Worm (Caenorhabditis elegans) whole organism, midembryonic: ENCODE measurements around the gene R01B10.2.

Experiments used
- T22C8.4 ChIP-seq: fragments of 200-800 bp; sonication (Bioruptor generic); IDR thresholded peaks from 2 replicates; pipeline ENCODE4 v1.3.6; 2022; ENCODE audit warnings: missing genetic modification characterization, missing compliant biosample characterization
- cog-1 ChIP-seq: sonication (generic microtip); optimal IDR thresholded peaks from 2 replicates; lab custom pipeline; 2016; ENCODE audit warnings: missing genetic modification characterization, missing compliant biosample characterization
- klf-2 ChIP-seq: fragments of 200-800 bp; sonication (Bioruptor generic); conservative IDR thresholded peaks from 2 replicates; pipeline ENCODE4 v1.3.6; 2022; ENCODE audit warnings: missing genetic modification reagents, missing genetic modification characterization, missing compliant biosample characterization
- med-1 ChIP-seq: sonication (generic microtip); optimal IDR thresholded peaks from 2 replicates; lab custom pipeline; 2017; ENCODE audit warnings: missing genetic modification characterization, mild to moderate bottlenecking, missing compliant biosample characterization, antibody characterized with exemption, missing genetic modification reagents; ENCODE audit not compliant: insufficient read depth
- ref-1 ChIP-seq: fragments of 200-800 bp; sonication (Bioruptor generic); conservative IDR thresholded peaks from 2 replicates; pipeline ENCODE4 v1.3.6; 2022; ENCODE audit warnings: missing genetic modification reagents, missing genetic modification characterization, missing compliant biosample characterization
- tab-1 ChIP-seq: fragments of 200-800 bp; sonication (Bioruptor generic); IDR thresholded peaks from 2 replicates; pipeline ENCODE4 v1.3.6; 2022; ENCODE audit warnings: missing genetic modification characterization, missing compliant biosample characterization
- ztf-23 ChIP-seq: fragments of 200-800 bp; sonication (Bioruptor generic); IDR thresholded peaks from 2 replicates; pipeline ENCODE4 v1.3.6; 2022; ENCODE audit warnings: missing genetic modification reagents, missing genetic modification characterization, missing compliant biosample characterization

DNA sequence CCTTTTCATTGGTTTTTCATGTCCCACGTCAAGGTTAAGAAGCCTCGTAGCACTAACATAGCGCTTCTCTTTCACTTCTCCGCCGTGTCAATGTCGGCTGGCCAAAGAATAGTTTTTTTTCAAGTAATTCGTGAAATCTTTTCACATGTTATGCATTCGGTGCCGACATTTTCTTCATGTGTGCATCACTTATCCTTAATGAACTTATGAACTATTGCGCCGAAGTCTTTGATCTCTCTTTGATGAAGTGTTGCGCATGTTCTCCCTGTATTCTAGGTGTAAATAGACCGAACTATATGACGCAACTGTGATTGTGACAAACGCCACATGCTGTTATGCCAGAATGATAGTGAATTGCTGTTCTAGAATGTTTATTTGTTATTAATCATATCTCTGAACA is 19.2 kb downstream of the R01B10.2 start:
- TF ChIP-seq cog-1 (tag; lab: Kevin White, UChicago) (no peak), med-1 (GFP tag; lab: Kevin White, UChicago) (no peak), klf-2 (no peak), ztf-23 (GFP tag; lab: Robert Waterston, UW) (no peak), ref-1 (no peak), T22C8.4 (GFP tag; lab: Robert Waterston, UW) (no peak), tab-1 (GFP tag; lab: Robert Waterston, UW) (no peak)
